Worm (Caenorhabditis elegans) whole organism, L4/young adult: ENCODE measurements around the gene C54E10.6.

Experiments used
- W03F9.2 ChIP-seq: fragments of 150-350 bp; optimal IDR thresholded peaks from 2 replicates; lab custom pipeline; 2014; ENCODE audit warnings: missing biosample characterization, missing genetic modification characterization
- dao-5 ChIP-seq: sonication (generic microtip); optimal IDR thresholded peaks from 2 replicates; lab custom pipeline; 2016; ENCODE audit warnings: missing genotype, missing genetic modification characterization, moderate library complexity, missing compliant biosample characterization
- him-1 ChIP-seq: sonication (generic microtip); optimal IDR thresholded peaks from 2 replicates; lab custom pipeline; 2016; ENCODE audit warnings: missing genotype, missing genetic modification reagents, missing genetic modification characterization, missing compliant biosample characterization

The C54E10.6 gene

ce11 chrV:18808621-18809020 is at the start of gene C54E10.6:
Gene C54E10.6 (minus strand): TSS chrV:18808729.
- no peak for TF ChIP-seq W03F9.2 (tag; lab: Kevin White, UChicago)
- no peak for TF ChIP-seq him-1 (tag; lab: Kevin White, UChicago)

ce11 chrV:18854788-18855187 is 46.3 kb upstream of the C54E10.6 start:
- TF ChIP-seq him-1 (tag; lab: Kevin White, UChicago) (no peak), W03F9.2 (tag; lab: Kevin White, UChicago) (no peak), dao-5 (tag; lab: Kevin White, UChicago) (no peak)

- TF ChIP-seq him-1 (tag; lab: Kevin White, UChicago) (no peak), dao-5 (tag; lab: Kevin White, UChicago) (no peak), W03F9.2 (tag; lab: Kevin White, UChicago) (no peak)
Measured at ce11 chrV:18848578-18848977, 40.0 kb upstream of the C54E10.6 start.

ce11 chrV:18846480-18846879 is 38.0 kb upstream of the C54E10.6 start, which contains the start of gene nhr-230:
Gene nhr-230 (plus strand): TSS chrV:18846780.
- TF ChIP-seq dao-5 (tag; lab: Kevin White, UChicago) (no peak), W03F9.2 (tag; lab: Kevin White, UChicago) (no peak), him-1 (tag; lab: Kevin White, UChicago) (no peak)

ce11 chrV:18842468-18842867 is 33.9 kb upstream of the C54E10.6 start:
- no peak for TF ChIP-seq W03F9.2 (tag; lab: Kevin White, UChicago)

- TF ChIP-seq him-1 (tag; lab: Kevin White, UChicago) (no peak), W03F9.2 (tag; lab: Kevin White, UChicago) (no peak), dao-5 (tag; lab: Kevin White, UChicago) (no peak)
Measured at ce11 chrV:18838799-18839354, 30.3 kb upstream of the C54E10.6 start, which contains the start of gene nhr-65. Gene nhr-65 (plus strand): TSS chrV:18839304.

- TF ChIP-seq dao-5 (tag; lab: Kevin White, UChicago) (no peak), him-1 (tag; lab: Kevin White, UChicago) (no peak), W03F9.2 (tag; lab: Kevin White, UChicago) (no peak)
Measured at ce11 chrV:18837125-18837524, 28.6 kb upstream of the C54E10.6 start, which contains the start of gene cyp-33D3. Gene cyp-33D3 (minus strand): TSS chrV:18837225.

- no peak for TF ChIP-seq W03F9.2 (tag; lab: Kevin White, UChicago)
- TF ChIP-seq him-1 (tag; lab: Kevin White, UChicago): no peak
Measured at ce11 chrV:18827374-18827773, 18.8 kb upstream of the C54E10.6 start.

ce11 chrV:18826445-18826844 is 17.9 kb upstream of the C54E10.6 start:
- TF ChIP-seq him-1 (tag; lab: Kevin White, UChicago): no peak
- TF ChIP-seq W03F9.2 (tag; lab: Kevin White, UChicago): no peak
- TF ChIP-seq dao-5 (tag; lab: Kevin White, UChicago): no peak

ce11 chrV:18821569-18821968 is 13.0 kb upstream of the C54E10.6 start:
- TF ChIP-seq him-1 (tag; lab: Kevin White, UChicago): no peak
- no peak for TF ChIP-seq dao-5 (tag; lab: Kevin White, UChicago)
- no peak for TF ChIP-seq W03F9.2 (tag; lab: Kevin White, UChicago)

ce11 chrV:18819643-18820042 is 11.1 kb upstream of the C54E10.6 start, which contains the start of gene ncs-5:
Gene ncs-5 (plus strand): TSS chrV:18819766.
- TF ChIP-seq W03F9.2 (tag; lab: Kevin White, UChicago) (no peak), him-1 (tag; lab: Kevin White, UChicago) (no peak), dao-5 (tag; lab: Kevin White, UChicago) (no peak)

ce11 chrV:18811360-18811759 is 2.8 kb upstream of the C54E10.6 start, which contains the start of gene C54E10.7:
Gene C54E10.7 (plus strand): TSS chrV:18811660.
- TF ChIP-seq him-1 (tag; lab: Kevin White, UChicago) (no peak), dao-5 (tag; lab: Kevin White, UChicago) (no peak), W03F9.2 (tag; lab: Kevin White, UChicago) (no peak)

ce11 chrV:18810705-18811104 is 2.2 kb upstream of the C54E10.6 start, which contains the start of gene C54E10.3:
Gene C54E10.3 (plus strand): TSS chrV:18811005.
- TF ChIP-seq W03F9.2 (tag; lab: Kevin White, UChicago) (no peak), dao-5 (tag; lab: Kevin White, UChicago) (no peak), him-1 (tag; lab: Kevin White, UChicago) (no peak)

ce11 chrV:18806409-18806808 is 2.1 kb downstream of the C54E10.6 start, which contains the start of gene sri-10:
Gene sri-10 (minus strand): TSS chrV:18806509.
- no peak for TF ChIP-seq W03F9.2 (tag; lab: Kevin White, UChicago)
- TF ChIP-seq dao-5 (tag; lab: Kevin White, UChicago): no peak
- TF ChIP-seq him-1 (tag; lab: Kevin White, UChicago): no peak
